Fruit fly (Drosophila melanogaster): ENCODE measurements around the gene CG6908.

The CG6908 gene

DNA sequence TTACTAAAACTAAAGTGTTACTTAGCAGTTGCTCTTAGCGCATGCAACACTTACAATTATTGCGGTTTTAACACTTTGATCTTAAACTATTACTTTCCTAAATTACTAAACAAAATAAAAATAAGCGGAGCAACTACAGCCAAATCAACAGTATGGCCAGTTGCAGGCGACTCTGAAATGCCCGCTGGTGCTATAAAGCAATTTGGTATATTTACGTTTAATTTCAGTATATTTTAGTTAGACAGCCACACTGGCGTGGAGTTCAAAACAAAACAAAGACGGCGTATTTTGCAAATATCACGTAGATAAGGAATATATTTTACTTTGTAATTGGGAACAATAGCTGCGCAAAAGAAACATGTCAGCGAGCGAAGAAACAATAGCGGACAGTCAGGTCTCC is 10.3 kb downstream of the CG6908 start, which contains the start of the genes Taf12 and Ho (continued):
- TF ChIP-seq jim (GFP tag; optimal IDR thresholded peaks at IDR 0.05) (no peak), N (GFP tag; optimal IDR thresholded peaks at IDR 0.05) (no peak), Sp1 (GFP tag; optimal IDR thresholded peaks at IDR 0.05) (peak; percentile 40), sv (GFP tag; optimal IDR thresholded peaks at IDR 0.05) (no peak), foxo (GFP tag; optimal IDR thresholded peaks at IDR 0.05) (no peak), sage (GFP tag; optimal IDR thresholded peaks at IDR 0.05) (no peak), dsf (GFP tag; optimal IDR thresholded peaks at IDR 0.05; ENCODE audit: borderline replicate concordance) (no peak), lola (GFP tag; optimal IDR thresholded peaks at IDR 0.05) (no peak), br (GFP tag; optimal IDR thresholded peaks at IDR 0.05) (no peak), Rel (GFP tag; optimal IDR thresholded peaks at IDR 0.05) (no peak), Rel (tag; optimal IDR thresholded peaks at IDR 0.05) (peak; percentile 64), Abd-B (GFP tag; optimal IDR thresholded peaks at IDR 0.05) (no peak), OdsH (GFP tag; optimal IDR thresholded peaks at IDR 0.05) (peak; percentile 24), Mio (GFP tag; optimal IDR thresholded peaks at IDR 0.05) (no peak), ey (GFP tag; optimal IDR thresholded peaks at IDR 0.05) (peak; percentile 0), Hr78 (GFP tag; optimal IDR thresholded peaks at IDR 0.05) (no peak), h (GFP tag; optimal IDR thresholded peaks at IDR 0.05) (peak; percentile 36)

DNA sequence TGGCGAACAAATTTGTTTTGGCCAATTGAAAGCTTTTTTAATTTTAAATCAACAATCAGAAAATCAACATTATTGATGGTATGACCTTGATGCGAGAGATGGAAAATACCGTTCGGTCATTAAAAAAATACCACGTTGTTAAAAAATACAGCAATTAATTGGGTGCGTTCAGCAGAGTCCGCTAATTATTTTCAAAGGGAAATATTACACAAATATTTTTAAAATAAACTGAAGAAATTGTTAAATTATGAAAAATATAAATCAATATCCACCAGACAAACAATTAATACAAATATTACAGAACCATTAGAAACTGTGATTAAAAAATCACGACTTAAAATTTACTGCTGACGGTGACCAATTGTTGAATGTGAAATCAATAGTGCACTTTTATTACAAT is 11.8 kb downstream of the CG6908 start, which contains the start of gene CG18476:
CG18476 (minus strand) TSS at position 101 of the 400 bp plus-strand sequence.
- no peak for TF ChIP-seq Hr83 (GFP tag; optimal IDR thresholded peaks at IDR 0.05; ENCODE audit: poor library complexity, severe bottlenecking)
- TF ChIP-seq Rel (GFP tag; optimal IDR thresholded peaks at IDR 0.05): no peak
- peak; percentile 77 for TF ChIP-seq Rel (tag; optimal IDR thresholded peaks at IDR 0.05)
- peak; percentile 86 for TF ChIP-seq dmrt93B (GFP tag; optimal IDR thresholded peaks at IDR 0.05)
- TF ChIP-seq usp (GFP tag; optimal IDR thresholded peaks at IDR 0.05): no peak
- TF ChIP-seq woc (GFP tag; optimal IDR thresholded peaks at IDR 0.05): peak; percentile 74
- TF ChIP-seq Mio (GFP tag; optimal IDR thresholded peaks at IDR 0.05): peak; percentile 36
- TF ChIP-seq Dif (GFP tag; optimal IDR thresholded peaks at IDR 0.05; ENCODE audit: partially characterized antibody): no peak
- peak; percentile 21 to 86 for TF ChIP-seq foxo (GFP tag; optimal IDR thresholded peaks at IDR 0.05)
- no peak for TF ChIP-seq Vsx2 (GFP tag; optimal IDR thresholded peaks at IDR 0.05; ENCODE audit: partially characterized antibody)
- TF ChIP-seq Sp1 (GFP tag; optimal IDR thresholded peaks at IDR 0.05): peak; percentile 92
- TF ChIP-seq rgr (GFP tag; optimal IDR thresholded peaks at IDR 0.05): peak; percentile 92
- TF ChIP-seq sv (GFP tag; optimal IDR thresholded peaks at IDR 0.05): peak; percentile 81
- peak; percentile 88 for TF ChIP-seq Hnf4 (GFP tag; optimal IDR thresholded peaks at IDR 0.05)
- no peak for TF ChIP-seq sage (GFP tag; optimal IDR thresholded peaks at IDR 0.05)
- no peak for TF ChIP-seq Myc (optimal IDR thresholded peaks at IDR 0.05)
- peak; percentile 97 for TF ChIP-seq HLH106 (tag; optimal IDR thresholded peaks at IDR 0.05)
- peak; percentile 71 for TF ChIP-seq dsf (GFP tag; optimal IDR thresholded peaks at IDR 0.05; ENCODE audit: borderline replicate concordance)
- peak; percentile 89 for TF ChIP-seq h (GFP tag; optimal IDR thresholded peaks at IDR 0.05)
- no peak for TF ChIP-seq CG32264 (GFP tag; optimal IDR thresholded peaks at IDR 0.05)
- TF ChIP-seq Abd-B (GFP tag; optimal IDR thresholded peaks at IDR 0.05): no peak
- no peak for TF ChIP-seq pan (optimal IDR thresholded peaks at IDR 0.05)
- peak; percentile 73 for TF ChIP-seq psq (GFP tag; optimal IDR thresholded peaks at IDR 0.05)
- TF ChIP-seq CG9705 (GFP tag; optimal IDR thresholded peaks at IDR 0.05): peak; percentile 67
- TF ChIP-seq CrebA (GFP tag; optimal IDR thresholded peaks at IDR 0.05; ENCODE audit: borderline replicate concordance): no peak
- TF ChIP-seq OdsH (GFP tag; optimal IDR thresholded peaks at IDR 0.05): peak; percentile 81
- peak; percentile 77 for TF ChIP-seq Jra (GFP tag; optimal IDR thresholded peaks at IDR 0.05)
- TF ChIP-seq GATAd (GFP tag; optimal IDR thresholded peaks at IDR 0.05): peak; percentile 33
- peak; percentile 80 for TF ChIP-seq ey (GFP tag; optimal IDR thresholded peaks at IDR 0.05)
- peak; percentile 75 for TF ChIP-seq br (GFP tag; optimal IDR thresholded peaks at IDR 0.05)
- TF ChIP-seq fru (GFP tag; optimal IDR thresholded peaks at IDR 0.05): peak; percentile 55

DNA sequence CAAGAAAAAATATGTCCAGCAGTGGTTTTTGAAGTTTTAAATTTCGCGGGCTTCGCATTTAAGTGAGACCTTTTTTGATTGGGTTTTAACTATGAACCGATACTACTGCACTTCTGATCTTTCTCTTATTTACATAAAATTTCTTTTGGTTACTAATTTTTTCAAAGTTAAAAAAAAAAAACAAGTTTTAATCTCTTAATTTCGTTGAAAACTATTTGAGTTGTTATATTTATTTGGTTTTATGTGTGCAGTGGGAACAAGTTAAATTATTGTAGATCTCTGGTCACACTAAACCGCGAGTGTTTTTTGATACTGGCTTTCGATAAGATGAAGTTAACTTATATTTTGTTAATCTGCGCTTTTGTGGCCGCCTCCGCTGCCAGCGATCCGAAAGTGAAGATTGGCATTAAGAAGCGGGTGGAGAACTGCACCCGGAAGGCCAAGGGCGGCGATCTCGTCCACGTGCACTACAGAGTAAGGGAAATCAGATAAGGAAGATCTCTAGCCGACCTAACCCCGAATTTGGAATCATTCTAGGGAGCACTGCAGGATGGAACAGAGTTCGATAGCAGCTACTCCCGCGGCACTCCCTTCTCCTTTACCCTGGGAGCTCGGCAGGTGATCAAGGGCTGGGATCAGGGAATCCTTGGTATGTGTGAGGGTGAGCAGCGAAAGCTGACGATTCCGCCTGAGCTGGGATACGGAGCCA is 15.7 kb downstream of the CG6908 start, which contains the start of gene CG14715:
CG14715 (plus strand) TSS at position 267 of the 709 bp plus-strand sequence.
- TF ChIP-seq lola (GFP tag; optimal IDR thresholded peaks at IDR 0.05): no peak
- no peak for TF ChIP-seq Hnf4 (GFP tag; optimal IDR thresholded peaks at IDR 0.05)
- TF ChIP-seq GATAd (GFP tag; optimal IDR thresholded peaks at IDR 0.05): no peak
- no peak for TF ChIP-seq jim (GFP tag; optimal IDR thresholded peaks at IDR 0.05)
- no peak for TF ChIP-seq sv (GFP tag; optimal IDR thresholded peaks at IDR 0.05)
- TF ChIP-seq fru (GFP tag; optimal IDR thresholded peaks at IDR 0.05): peak; percentile 54
- TF ChIP-seq Mio (GFP tag; optimal IDR thresholded peaks at IDR 0.05): no peak
- no peak for TF ChIP-seq Hr78 (GFP tag; optimal IDR thresholded peaks at IDR 0.05)
- no peak for TF ChIP-seq CG9705 (GFP tag; optimal IDR thresholded peaks at IDR 0.05)
- TF ChIP-seq Vsx2 (GFP tag; optimal IDR thresholded peaks at IDR 0.05; ENCODE audit: partially characterized antibody): no peak
- TF ChIP-seq Jra (GFP tag; optimal IDR thresholded peaks at IDR 0.05): no peak
- peak; percentile 18 for TF ChIP-seq HLH106 (tag; optimal IDR thresholded peaks at IDR 0.05)
- peak; percentile 28 for TF ChIP-seq OdsH (GFP tag; optimal IDR thresholded peaks at IDR 0.05)
- TF ChIP-seq psq (GFP tag; optimal IDR thresholded peaks at IDR 0.05): no peak
- peak; percentile 49 for TF ChIP-seq ey (GFP tag; optimal IDR thresholded peaks at IDR 0.05)
- TF ChIP-seq foxo (GFP tag; optimal IDR thresholded peaks at IDR 0.05): peak in 1 of 2 experiments; percentile 54
- no peak for TF ChIP-seq CG32264 (GFP tag; optimal IDR thresholded peaks at IDR 0.05)
- TF ChIP-seq Dif (GFP tag; optimal IDR thresholded peaks at IDR 0.05; ENCODE audit: partially characterized antibody): no peak
- TF ChIP-seq Dfd (GFP tag; optimal IDR thresholded peaks at IDR 0.05): no peak
- no peak for TF ChIP-seq sage (GFP tag; optimal IDR thresholded peaks at IDR 0.05)
- TF ChIP-seq brk (GFP tag; optimal IDR thresholded peaks at IDR 0.05): no peak
- no peak for TF ChIP-seq dmrt93B (GFP tag; optimal IDR thresholded peaks at IDR 0.05)
- TF ChIP-seq Hr83 (GFP tag; optimal IDR thresholded peaks at IDR 0.05; ENCODE audit: poor library complexity, severe bottlenecking): no peak
- no peak for TF ChIP-seq CrebA (GFP tag; optimal IDR thresholded peaks at IDR 0.05; ENCODE audit: borderline replicate concordance)
- TF ChIP-seq usp (GFP tag; optimal IDR thresholded peaks at IDR 0.05): no peak
- no peak for TF ChIP-seq tai (GFP tag; optimal IDR thresholded peaks at IDR 0.05)
- no peak for TF ChIP-seq pan (optimal IDR thresholded peaks at IDR 0.05)
- no peak for TF ChIP-seq Rel (GFP tag; optimal IDR thresholded peaks at IDR 0.05)
- peak; percentile 1 for TF ChIP-seq Rel (tag; optimal IDR thresholded peaks at IDR 0.05)
- TF ChIP-seq rgr (GFP tag; optimal IDR thresholded peaks at IDR 0.05): peak; percentile 46
- no peak for TF ChIP-seq dsf (GFP tag; optimal IDR thresholded peaks at IDR 0.05; ENCODE audit: borderline replicate concordance)
- peak; percentile 27 for TF ChIP-seq woc (GFP tag; optimal IDR thresholded peaks at IDR 0.05)
- TF ChIP-seq N (GFP tag; optimal IDR thresholded peaks at IDR 0.05): no peak
- TF ChIP-seq Abd-B (GFP tag; optimal IDR thresholded peaks at IDR 0.05): no peak
- peak; percentile 16 for TF ChIP-seq Sp1 (GFP tag; optimal IDR thresholded peaks at IDR 0.05)
